Fruit fly (Drosophila melanogaster) whole organism, prepupa: ENCODE data around the gene brn.

Experiments used
- CG32006 ChIP-seq: fragments of 200-800 bp; sonication (Bioruptor generic); optimal IDR thresholded peaks from 3 replicates; lab custom pipeline; 2017; ENCODE audit warnings: missing biosample characterization, mild to moderate bottlenecking, missing genetic modification characterization
- Met ChIP-seq: fragments of 200-800 bp; sonication (Bioruptor generic); optimal IDR thresholded peaks from 3 replicates; lab custom pipeline; 2016; ENCODE audit warnings: missing biosample characterization, missing genetic modification characterization
- Smox ChIP-seq: fragments of 200-800 bp; sonication (Bioruptor generic); optimal IDR thresholded peaks from 3 replicates; lab custom pipeline; 2016; ENCODE audit warnings: missing biosample characterization, missing genetic modification characterization
- achi ChIP-seq: fragments of 200-800 bp; sonication (Bioruptor generic); optimal IDR thresholded peaks from 3 replicates; lab custom pipeline; 2016; ENCODE audit warnings: missing biosample characterization, missing genetic modification characterization
- dac ChIP-seq: fragments of 200-800 bp; sonication (Bioruptor generic); optimal IDR thresholded peaks from 2 replicates; lab custom pipeline; 2017; ENCODE audit warnings: missing biosample characterization, mild to moderate bottlenecking, missing genetic modification characterization

dm6 chrX:4131049-4131629 is 27.0 kb downstream of the brn start, which contains the start of gene GlcAT-I:
- no peak for TF ChIP-seq dac (GFP tag; lab: Kevin White, UChicago)
- TF ChIP-seq achi (GFP tag; lab: Kevin White, UChicago), result no peak
- no peak for TF ChIP-seq Smox (GFP tag; lab: Kevin White, UChicago)
- TF ChIP-seq CG32006 (GFP tag; lab: Kevin White, UChicago), result no peak
- TF ChIP-seq Met (GFP tag; lab: Kevin White, UChicago), result no peak
